Worm (Caenorhabditis elegans): ENCODE results near the gene mcat-1.

- TF ChIP-seq lin-13 (tag; optimal IDR thresholded peaks at IDR 0.05) (no peak), nhr-2 (tag; optimal IDR thresholded peaks at IDR 0.05) (no peak), flh-1 (GFP tag; optimal IDR thresholded peaks at IDR 0.05) (no peak), bed-3 (GFP tag; optimal IDR thresholded peaks at IDR 0.05) (no peak), lsy-2 (tag; optimal IDR thresholded peaks at IDR 0.05) (no peak), unc-39 (tag; optimal IDR thresholded peaks at IDR 0.05) (no peak), snpc-4 (tag; optimal IDR thresholded peaks at IDR 0.05) (no peak), lin-32 (GFP tag; optimal IDR thresholded peaks at IDR 0.05) (no peak), nhr-76 (tag; optimal IDR thresholded peaks at IDR 0.05) (no peak)
These were observed 46.6 kb downstream of the mcat-1 start, which contains the start of gene rpoa-49 for ce11 chrII:44740-45139.
